Fruit fly (Drosophila melanogaster) whole organism, embryonic: Measurements from ENCODE around the gene Trhn.

Source experiments
- B-H1 ChIP-seq: fragments of 200-800 bp; sonication (Bioruptor generic); IDR thresholded peaks from 3 replicates; pipeline ENCODE4 v1.3.6; 2022; ENCODE audit warnings: missing biosample characterization, missing genetic modification characterization
- CG10274 ChIP-seq: fragments of 200-800 bp; sonication (Bioruptor generic); optimal IDR thresholded peaks from 3 replicates; lab custom pipeline; 2017; ENCODE audit warnings: missing biosample characterization, mild to moderate bottlenecking, missing genetic modification characterization
- CG12219 ChIP-seq: fragments of 200-800 bp; sonication (Bioruptor generic); optimal IDR thresholded peaks from 3 replicates; lab custom pipeline; 2018; ENCODE audit warnings: missing biosample characterization, mild to moderate bottlenecking, missing genetic modification characterization
- CG12391 ChIP-seq: fragments of 200-800 bp; sonication (Bioruptor generic); optimal IDR thresholded peaks from 3 replicates; lab custom pipeline; 2018; ENCODE audit warnings: missing biosample characterization, mild to moderate bottlenecking, missing genetic modification characterization, moderate library complexity
- CG13775 ChIP-seq: fragments of 200-800 bp; sonication (Bioruptor generic); optimal IDR thresholded peaks from 3 replicates; lab custom pipeline; 2017; ENCODE audit warnings: missing biosample characterization, mild to moderate bottlenecking, missing genetic modification characterization
- CG15514 ChIP-seq: fragments of 200-800 bp; sonication (Bioruptor generic); optimal IDR thresholded peaks from 3 replicates; lab custom pipeline; 2017; ENCODE audit warnings: missing biosample characterization, missing genetic modification characterization, mild to moderate bottlenecking, moderate library complexity, missing genetic modification reagents
- CG15601 ChIP-seq: fragments of 200-800 bp; sonication (Bioruptor generic); optimal IDR thresholded peaks from 3 replicates; lab custom pipeline; 2019; ENCODE audit warnings: missing biosample characterization, mild to moderate bottlenecking, missing genetic modification characterization, moderate library complexity
- CG17359 ChIP-seq: fragments of 200-800 bp; sonication (Bioruptor generic); optimal IDR thresholded peaks from 3 replicates; lab custom pipeline; 2018; ENCODE audit warnings: missing biosample characterization, mild to moderate bottlenecking, missing genetic modification characterization, moderate library complexity
- CG2129 ChIP-seq: fragments of 200-800 bp; sonication (Bioruptor generic); IDR thresholded peaks from 2 replicates; pipeline ENCODE4 v1.3.6; 2022; ENCODE audit warnings: missing biosample characterization, missing genetic modification characterization; ENCODE audit not compliant: partially characterized antibody
- CG30403 ChIP-seq: fragments of 200-800 bp; sonication (Bioruptor generic); optimal IDR thresholded peaks from 3 replicates; lab custom pipeline; 2016; ENCODE audit warnings: missing biosample characterization, missing genetic modification characterization
- CG33213 ChIP-seq: fragments of 200-800 bp; sonication (Bioruptor generic); optimal IDR thresholded peaks from 3 replicates; lab custom pipeline; 2016; ENCODE audit warnings: missing biosample characterization, missing genetic modification characterization
- CG4617 ChIP-seq: fragments of 200-800 bp; sonication (Bioruptor generic); optimal IDR thresholded peaks from 3 replicates; lab custom pipeline; 2016; ENCODE audit warnings: missing biosample characterization, missing genetic modification characterization, borderline replicate concordance
- CG4730 ChIP-seq: fragments of 200-800 bp; sonication (Bioruptor generic); IDR thresholded peaks from 2 replicates; pipeline ENCODE4 v1.3.6; 2022; ENCODE audit warnings: missing biosample characterization, missing genetic modification characterization
- CG4854 ChIP-seq: fragments of 200-800 bp; sonication (Bioruptor generic); optimal IDR thresholded peaks from 2 replicates; lab custom pipeline; 2016; ENCODE audit warnings: missing biosample characterization, missing genetic modification characterization, inconsistent platforms
- CG6254 ChIP-seq: fragments of 200-800 bp; sonication (Bioruptor generic); optimal IDR thresholded peaks from 3 replicates; lab custom pipeline; 2017; ENCODE audit warnings: mild to moderate bottlenecking, missing biosample characterization, missing genetic modification reagents, missing genetic modification characterization
- CG6654 ChIP-seq: fragments of 200-800 bp; sonication (Bioruptor generic); optimal IDR thresholded peaks from 2 replicates; lab custom pipeline; 2017; ENCODE audit warnings: missing biosample characterization, mild to moderate bottlenecking, missing genetic modification characterization
- CG9215 ChIP-seq: fragments of 200-800 bp; sonication (Bioruptor generic); IDR thresholded peaks from 2 replicates; pipeline ENCODE4 v1.3.6; 2022; ENCODE audit warnings: missing biosample characterization, missing genetic modification characterization
- CoRest ChIP-seq: fragments of 200-800 bp; sonication (Bioruptor generic); optimal IDR thresholded peaks from 3 replicates; lab custom pipeline; 2018; ENCODE audit warnings: missing biosample characterization, mild to moderate bottlenecking, missing genetic modification characterization, moderate library complexity
- D19B ChIP-seq: fragments of 200-800 bp; sonication (Bioruptor generic); optimal IDR thresholded peaks from 2 replicates; lab custom pipeline; 2017; ENCODE audit warnings: missing biosample characterization, mild to moderate bottlenecking, missing genetic modification characterization
- Dip2 ChIP-seq: fragments of 200-800 bp; sonication (Bioruptor generic); IDR thresholded peaks from 2 replicates; pipeline ENCODE4 v1.3.6; 2022; ENCODE audit warnings: missing biosample characterization, missing genetic modification characterization
- E2f1 ChIP-seq: fragments of 200-800 bp; sonication (Bioruptor generic); IDR thresholded peaks from 2 replicates; pipeline ENCODE4 v1.3.6; 2022; ENCODE audit warnings: missing biosample characterization, missing genetic modification characterization
- Hr39 ChIP-seq: fragments of >200 bp; optimal IDR thresholded peaks from 2 replicates; lab custom pipeline; 2017
- Lim3 ChIP-seq: fragments of 200-800 bp; sonication (Bioruptor generic); IDR thresholded peaks from 2 replicates; pipeline ENCODE4 v1.3.6; 2022; ENCODE audit warnings: missing biosample characterization, missing genetic modification characterization
- NC2α ChIP-seq: fragments of 200-800 bp; sonication (Bioruptor generic); optimal IDR thresholded peaks from 2 replicates; lab custom pipeline; 2016; ENCODE audit warnings: missing biosample characterization, missing genetic modification characterization
- Rfx ChIP-seq: fragments of 200-800 bp; sonication (Bioruptor generic); IDR thresholded peaks from 2 replicates; pipeline ENCODE4 v1.3.6; 2022; ENCODE audit warnings: missing biosample characterization, missing genetic modification characterization
- Scr ChIP-seq: fragments of 200-800 bp; sonication (Bioruptor generic); IDR thresholded peaks from 2 replicates; pipeline ENCODE4 v1.3.6; 2022; ENCODE audit warnings: missing biosample characterization, missing genetic modification characterization; ENCODE audit not compliant: partially characterized antibody
- Usf ChIP-seq: fragments of 200-800 bp; sonication (Bioruptor generic); optimal IDR thresholded peaks from 2 replicates; lab custom pipeline; 2017; ENCODE audit warnings: missing genotype, missing biosample characterization, missing genetic modification characterization
- Vsx1 ChIP-seq: fragments of 200-800 bp; sonication (Bioruptor generic); optimal IDR thresholded peaks from 2 replicates; lab custom pipeline; 2017; ENCODE audit warnings: missing biosample characterization, mild to moderate bottlenecking, missing genetic modification characterization, missing genetic modification reagents
- al ChIP-seq: fragments of 200-800 bp; sonication (Bioruptor generic); IDR thresholded peaks from 2 replicates; pipeline ENCODE4 v1.3.6; 2022; ENCODE audit warnings: missing biosample characterization, missing genetic modification characterization
- bab2 ChIP-seq: fragments of 200-800 bp; sonication (Bioruptor generic); optimal IDR thresholded peaks from 2 replicates; lab custom pipeline; 2016; ENCODE audit warnings: missing biosample characterization, missing genetic modification characterization
- caup ChIP-seq: fragments of 200-800 bp; sonication (Bioruptor generic); optimal IDR thresholded peaks from 3 replicates; lab custom pipeline; 2017; ENCODE audit warnings: missing biosample characterization, mild to moderate bottlenecking, missing genetic modification characterization, moderate library complexity; ENCODE audit not compliant: severe bottlenecking
- dm ChIP-seq: fragments of 200-800 bp; sonication (Bioruptor generic); optimal IDR thresholded peaks from 3 replicates; lab custom pipeline; 2016; ENCODE audit warnings: missing biosample characterization, missing genetic modification characterization
- fu2 ChIP-seq: fragments of 200-800 bp; sonication (Bioruptor generic); optimal IDR thresholded peaks from 2 replicates; lab custom pipeline; 2016; ENCODE audit warnings: missing biosample characterization, missing genetic modification characterization
- gcm2 ChIP-seq: fragments of 200-800 bp; sonication (Bioruptor generic); optimal IDR thresholded peaks from 2 replicates; lab custom pipeline; 2016; ENCODE audit warnings: missing biosample characterization, missing genetic modification characterization
- gem ChIP-seq: fragments of 200-800 bp; sonication (Bioruptor generic); optimal IDR thresholded peaks from 2 replicates; lab custom pipeline; 2019; ENCODE audit warnings: missing biosample characterization, mild to moderate bottlenecking, missing genetic modification characterization, moderate library complexity
- hkb ChIP-seq, 2 experiments: fragments of 200-800 bp in 1 of 2; fragments of >200 bp in 1 of 2; sonication (Bioruptor generic) in 1 of 2; IDR thresholded peaks in 1 of 2; optimal IDR thresholded peaks in 1 of 2; 2 replicates each; pipeline versions ENCODE4 v1.3.6 to Lab custom; 2017 to 2022; ENCODE audit warnings: missing biosample characterization in 1 of 2, missing genetic modification characterization in 1 of 2
- klu ChIP-seq: fragments of 200-800 bp; sonication (Bioruptor generic); IDR thresholded peaks from 2 replicates; pipeline ENCODE4 v1.3.6; 2022; ENCODE audit warnings: missing biosample characterization, missing genetic modification characterization
- lab ChIP-seq: fragments of 200-800 bp; sonication (Bioruptor generic); optimal IDR thresholded peaks from 3 replicates; lab custom pipeline; 2017; ENCODE audit warnings: missing biosample characterization, missing genetic modification characterization, mild to moderate bottlenecking, moderate library complexity, missing genetic modification reagents
- lola ChIP-seq, 3 experiments: fragments of >200 bp in 2 of 3; fragments of 200-800 bp in 1 of 3; sonication (Bioruptor generic) in 1 of 3; optimal IDR thresholded peaks; 2 replicates each; lab custom pipeline; 2017 to 2019; ENCODE audit warnings: missing biosample characterization in 3 of 3, missing genetic modification characterization in 3 of 3, mild to moderate bottlenecking in 1 of 3, moderate library complexity in 1 of 3
- oc ChIP-seq: fragments of 200-800 bp; sonication (Bioruptor generic); optimal IDR thresholded peaks from 2 replicates; lab custom pipeline; 2018; ENCODE audit warnings: missing biosample characterization, mild to moderate bottlenecking, missing genetic modification characterization, moderate library complexity
- pan ChIP-seq, 4 experiments: fragments of >200 bp in 3 of 4; fragments of 200-800 bp in 1 of 4; sonication (Bioruptor generic) in 1 of 4; optimal IDR thresholded peaks in 3 of 4; IDR thresholded peaks in 1 of 4; 2 replicates each; pipeline versions ENCODE4 v1.3.6 to Lab custom; 2017 to 2022; ENCODE audit warnings: missing biosample characterization in 2 of 4, missing genetic modification characterization in 2 of 4, mixed read lengths in 1 of 4
- phol ChIP-seq: fragments of 200-800 bp; sonication (Bioruptor generic); optimal IDR thresholded peaks from 3 replicates; lab custom pipeline; 2018; ENCODE audit warnings: missing biosample characterization, mild to moderate bottlenecking, missing genetic modification characterization, moderate library complexity
- pum ChIP-seq: fragments of 200-800 bp; sonication (Bioruptor generic); optimal IDR thresholded peaks from 2 replicates; lab custom pipeline; 2016; ENCODE audit warnings: missing biosample characterization, missing genetic modification characterization
- pzg ChIP-seq: fragments of 200-800 bp; sonication (Bioruptor generic); optimal IDR thresholded peaks from 3 replicates; lab custom pipeline; 2018; ENCODE audit warnings: missing biosample characterization, mild to moderate bottlenecking, missing genetic modification characterization, moderate library complexity
- repo ChIP-seq: fragments of 200-800 bp; sonication (Bioruptor generic); optimal IDR thresholded peaks from 2 replicates; lab custom pipeline; 2016; ENCODE audit warnings: missing biosample characterization, missing genetic modification characterization
- sqz ChIP-seq: fragments of 200-800 bp; sonication (Bioruptor generic); optimal IDR thresholded peaks from 3 replicates; lab custom pipeline; 2018; ENCODE audit warnings: missing biosample characterization, mild to moderate bottlenecking, missing genetic modification characterization
- tio ChIP-seq: fragments of 200-800 bp; sonication (Bioruptor generic); optimal IDR thresholded peaks from 2 replicates; lab custom pipeline; 2017; ENCODE audit warnings: missing biosample characterization, missing genetic modification characterization, inconsistent platforms
- vfl ChIP-seq: fragments of 200-800 bp; sonication (Bioruptor generic); optimal IDR thresholded peaks from 2 replicates; lab custom pipeline; 2016; ENCODE audit warnings: missing biosample characterization, missing genetic modification characterization
- zfh1 ChIP-seq: fragments of 200-800 bp; sonication (Bioruptor generic); IDR thresholded peaks from 3 replicates; pipeline ENCODE4 v1.3.6; 2022; ENCODE audit warnings: missing biosample characterization, missing genetic modification characterization

Trhn gene

DNA sequence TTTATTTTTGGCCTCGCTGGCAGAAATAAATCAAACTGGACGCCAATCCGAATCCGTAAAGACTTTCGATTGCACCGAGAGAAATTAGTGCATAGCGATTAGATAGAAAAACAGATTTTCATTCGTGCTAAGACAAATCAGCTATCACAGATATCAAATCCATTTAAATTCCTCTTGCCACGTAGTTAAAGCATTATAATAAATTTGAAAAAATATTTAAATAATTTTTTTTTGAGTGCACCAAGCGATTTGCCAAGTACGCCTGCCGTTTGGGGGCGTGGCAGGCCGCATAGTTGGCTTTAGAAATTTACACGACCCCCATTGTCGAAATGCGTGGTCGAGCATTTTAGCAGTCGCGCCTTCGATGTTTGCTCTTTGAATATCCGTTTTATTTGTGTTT lies 41.3 kb downstream of the Trhn start (continued):
- TF ChIP-seq sqz (GFP tag; lab: Kevin White, UChicago) (no peak), CG12219 (GFP tag; lab: Kevin White, UChicago) (peak; percentile 2), Dip2 (no peak), CG10274 (peak; percentile 26), CG2129 (GFP tag; lab: Robert Waterston, UW) (no peak), CG9215 (peak; percentile 66), CG15601 (tag; lab: Kevin White, UChicago) (no peak), zfh1 (GFP tag; lab: Robert Waterston, UW) (peak; percentile 40; the same call in 2 of the 3 replicates), repo (GFP tag; lab: Kevin White, UChicago) (no peak), pan (optimal IDR thresholded peaks at IDR 0.05; lab: Kevin White, UChicago) (no peak), pan (GFP tag; optimal IDR thresholded peaks at IDR 0.05 in 1 of 2, IDR thresholded peaks at IDR 0.05 in 1 of 2) (peak in 1 of 2 experiments; percentile 60), gcm2 (GFP tag; lab: Kevin White, UChicago) (no peak), CoRest (tag; lab: Kevin White, UChicago) (peak; percentile 54), CG13775 (GFP tag; lab: Kevin White, UChicago) (peak; percentile 31), CG4730 (GFP tag; lab: Robert Waterston, UW) (no peak), Usf (GFP tag; lab: Kevin White, UChicago) (peak; percentile 1), lab (peak; percentile 45), bab2 (peak; percentile 34), pzg (no peak), CG30403 (peak; percentile 59), Rfx (GFP tag; lab: Robert Waterston, UW) (peak; percentile 84), Hr39 (lab: Kevin White, UChicago) (no peak), NC2α (GFP tag; lab: Kevin White, UChicago) (no peak), tio (no peak), CG6654 (GFP tag; lab: Kevin White, UChicago) (no peak), hkb (optimal IDR thresholded peaks at IDR 0.05; lab: Kevin White, UChicago) (no peak), hkb (GFP tag; IDR thresholded peaks at IDR 0.05; lab: Robert Waterston, UW) (peak; percentile 52), Scr (GFP tag; lab: Robert Waterston, UW) (no peak), Lim3 (GFP tag; lab: Robert Waterston, UW) (no peak), phol (tag; lab: Kevin White, UChicago) (peak; percentile 40), CG33213 (no peak), CG17359 (tag; lab: Kevin White, UChicago) (peak; percentile 40), lola (GFP tag; optimal IDR thresholded peaks at IDR 0.05; lab: Kevin White, UChicago) (no peak), fu2 (peak; percentile 9), caup (peak; percentile 31), B-H1 (peak; percentile 39; the same call in 1 of the 3 replicates), Vsx1 (GFP tag; lab: Kevin White, UChicago) (no peak), CG6254 (GFP tag; lab: Kevin White, UChicago) (no peak), CG4617 (no peak), CG15514 (GFP tag; lab: Kevin White, UChicago) (peak; percentile 20), CG4854 (no peak), D19B (GFP tag; lab: Kevin White, UChicago) (peak; percentile 28), CG12391 (tag; lab: Kevin White, UChicago) (peak; percentile 38), pum (GFP tag; lab: Kevin White, UChicago) (no peak), vfl (GFP tag; lab: Kevin White, UChicago) (no peak), E2f1 (peak; percentile 42; the same call in 1 of the 2 replicates), oc (no peak), klu (GFP tag; lab: Robert Waterston, UW) (peak; percentile 50; the same call in 1 of the 2 replicates), gem (tag; lab: Kevin White, UChicago) (peak; percentile 71), al (peak; percentile 65), dm (GFP tag; lab: Kevin White, UChicago) (no peak)
